Fruit fly (Drosophila melanogaster): ENCODE data around the gene CCT1.
A peak's percentile ranks its signal among the peaks of the same experiment; 100 is the strongest.

The CCT1 gene

DNA sequence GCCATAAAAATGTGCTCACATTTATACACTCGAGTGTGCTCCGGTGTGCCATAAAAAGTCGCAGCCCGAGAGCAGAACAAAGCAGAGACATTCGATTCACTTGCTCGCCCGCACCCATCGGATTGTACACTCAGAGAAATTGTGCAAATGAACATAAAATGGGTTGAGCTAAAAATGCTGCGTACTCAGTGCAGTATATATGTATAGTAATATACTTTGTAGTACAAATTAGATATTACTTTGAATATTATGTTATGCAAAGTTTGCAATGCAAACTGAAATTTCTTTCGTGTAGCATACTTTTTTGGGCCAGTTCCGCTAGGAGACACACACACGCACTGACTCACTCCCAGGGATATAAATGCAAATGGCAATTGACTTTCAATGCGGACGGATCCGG, 12.4 kb upstream of the CCT1 start (continued):
- TF ChIP-seq Dref (GFP tag; IDR thresholded peaks at IDR 0.05): no peak
- no peak for TF ChIP-seq CG43689 (GFP tag; IDR thresholded peaks at IDR 0.05)
- TF ChIP-seq emc (GFP tag; optimal IDR thresholded peaks at IDR 0.05): no peak
- TF ChIP-seq CG11723 (GFP tag; optimal IDR thresholded peaks at IDR 0.05): no peak
- no peak for TF ChIP-seq CG16815 (GFP tag; optimal IDR thresholded peaks at IDR 0.05)
- no peak for TF ChIP-seq sr (GFP tag; IDR thresholded peaks at IDR 0.05)
- no peak for TF ChIP-seq Hr39 (optimal IDR thresholded peaks at IDR 0.05)
- no peak for TF ChIP-seq CG15479 (GFP tag; optimal IDR thresholded peaks at IDR 0.05)
- TF ChIP-seq gem (tag; optimal IDR thresholded peaks at IDR 0.05): peak; percentile 34
- TF ChIP-seq hth (optimal IDR thresholded peaks at IDR 0.05): no peak
- no peak for TF ChIP-seq CG9727 (GFP tag; optimal IDR thresholded peaks at IDR 0.05)
- no peak for TF ChIP-seq MTF-1 (GFP tag; optimal IDR thresholded peaks at IDR 0.05; ENCODE audit: borderline replicate concordance)
- no peak for TF ChIP-seq Opbp (GFP tag; IDR thresholded peaks at IDR 0.05; ENCODE audit: partially characterized antibody)
- TF ChIP-seq Usf (GFP tag; optimal IDR thresholded peaks at IDR 0.05): no peak
- no peak for TF ChIP-seq Lhr (GFP tag; optimal IDR thresholded peaks at IDR 0.05)
- TF ChIP-seq CG12071 (GFP tag; optimal IDR thresholded peaks at IDR 0.05): no peak
- no peak for TF ChIP-seq CG2202 (tag; optimal IDR thresholded peaks at IDR 0.05)
- TF ChIP-seq HLH4C (GFP tag; IDR thresholded peaks at IDR 0.05; ENCODE audit: partially characterized antibody): no peak
- TF ChIP-seq Ada2b (GFP tag; IDR thresholded peaks at IDR 0.05): peak; percentile 19; the same call in 1 of the 2 replicates
- no peak for TF ChIP-seq Nf-YB (GFP tag; optimal IDR thresholded peaks at IDR 0.05)
- TF ChIP-seq Dp (GFP tag; optimal IDR thresholded peaks at IDR 0.05): no peak
- TF ChIP-seq org-1 (GFP tag; optimal IDR thresholded peaks at IDR 0.05): no peak
- TF ChIP-seq sd (tag; optimal IDR thresholded peaks at IDR 0.05): no peak
- TF ChIP-seq Drgx (GFP tag; IDR thresholded peaks at IDR 0.05): no peak
- TF ChIP-seq CG18764 (GFP tag; optimal IDR thresholded peaks at IDR 0.05): no peak
- no peak for TF ChIP-seq CG15696 (tag; optimal IDR thresholded peaks at IDR 0.05)
- no peak for TF ChIP-seq CG17385 (GFP tag; optimal IDR thresholded peaks at IDR 0.05)
- no peak for TF ChIP-seq Vsx1 (GFP tag; optimal IDR thresholded peaks at IDR 0.05)
- TF ChIP-seq HLH54F (GFP tag; optimal IDR thresholded peaks at IDR 0.05): no peak
- TF ChIP-seq ATbp (GFP tag; optimal IDR thresholded peaks at IDR 0.05): no peak
- TF ChIP-seq lola (GFP tag; optimal IDR thresholded peaks at IDR 0.05): no peak
- TF ChIP-seq insv (GFP tag; optimal IDR thresholded peaks at IDR 0.05): no peak
- no peak for TF ChIP-seq NK7.1 (GFP tag; optimal IDR thresholded peaks at IDR 0.05)
- no peak for TF ChIP-seq tin (GFP tag; optimal IDR thresholded peaks at IDR 0.05)
- TF ChIP-seq Ets97D (GFP tag; optimal IDR thresholded peaks at IDR 0.05): no peak
- no peak for TF ChIP-seq ara (GFP tag; IDR thresholded peaks at IDR 0.05)
- no peak for TF ChIP-seq CG13296 (GFP tag; optimal IDR thresholded peaks at IDR 0.05)
- TF ChIP-seq nmo (GFP tag; optimal IDR thresholded peaks at IDR 0.05): no peak
- peak; percentile 16 for TF ChIP-seq scrt (GFP tag; optimal IDR thresholded peaks at IDR 0.05)
- no peak for TF ChIP-seq so (GFP tag; IDR thresholded peaks at IDR 0.05)
- TF ChIP-seq zf30C (GFP tag; optimal IDR thresholded peaks at IDR 0.05): no peak
- no peak for TF ChIP-seq dan (GFP tag; IDR thresholded peaks at IDR 0.05)
- TF ChIP-seq zen2 (GFP tag; IDR thresholded peaks at IDR 0.05; ENCODE audit: partially characterized antibody): no peak
- no peak for TF ChIP-seq sim (GFP tag; IDR thresholded peaks at IDR 0.05)
- TF ChIP-seq lmd (GFP tag; IDR thresholded peaks at IDR 0.05): peak; percentile 18; the same call in 1 of the 2 replicates
- no peak for TF ChIP-seq Blimp-1 (GFP tag; optimal IDR thresholded peaks at IDR 0.05)
- TF ChIP-seq CG6813 (GFP tag; optimal IDR thresholded peaks at IDR 0.05): no peak
- TF ChIP-seq lab (GFP tag; optimal IDR thresholded peaks at IDR 0.05): peak; percentile 72
- TF ChIP-seq CG4617 (GFP tag; optimal IDR thresholded peaks at IDR 0.05; ENCODE audit: borderline replicate concordance): no peak
- TF ChIP-seq chinmo (GFP tag; IDR thresholded peaks at IDR 0.05; ENCODE audit: partially characterized antibody): no peak
- TF ChIP-seq Sox100B (GFP tag; optimal IDR thresholded peaks at IDR 0.05): no peak
